Worm (Caenorhabditis elegans) whole organism, L3 larva: ENCODE data around the gene C17H12.10.

Experiments used
- R02D3.7 ChIP-seq: fragments of 150-350 bp; optimal IDR thresholded peaks from 2 replicates; lab custom pipeline; 2014; ENCODE audit warnings: missing biosample characterization, missing genetic modification characterization
- ZK546.5 ChIP-seq: sonication (generic microtip); optimal IDR thresholded peaks from 2 replicates; lab custom pipeline; 2017; ENCODE audit warnings: missing biosample characterization, missing genetic modification characterization
- aly-2 ChIP-seq: fragments of 150-350 bp; optimal IDR thresholded peaks from 2 replicates; lab custom pipeline; 2014; ENCODE audit warnings: missing biosample characterization, missing genetic modification characterization
- ama-1 ChIP-seq: fragments of 150-350 bp; optimal IDR thresholded peaks from 2 replicates; lab custom pipeline; 2018
- ceh-16 ChIP-seq: sonication (generic microtip); optimal IDR thresholded peaks from 2 replicates; lab custom pipeline; 2017; ENCODE audit warnings: missing biosample characterization, missing genetic modification characterization
- ceh-28 ChIP-seq: fragments of 150-350 bp; optimal IDR thresholded peaks from 2 replicates; lab custom pipeline; 2014; ENCODE audit warnings: missing biosample characterization, missing genetic modification reagents, missing genetic modification characterization
- ceh-82 ChIP-seq: fragments of 150-350 bp; optimal IDR thresholded peaks from 2 replicates; lab custom pipeline; 2014; ENCODE audit warnings: missing biosample characterization, missing genetic modification characterization
- ceh-9 ChIP-seq: sonication (generic microtip); optimal IDR thresholded peaks from 2 replicates; lab custom pipeline; 2018; ENCODE audit warnings: missing biosample characterization, missing genetic modification characterization
- daf-12 ChIP-seq: fragments of 150-350 bp; optimal IDR thresholded peaks from 2 replicates; lab custom pipeline; 2014; ENCODE audit warnings: missing biosample characterization, missing genetic modification reagents, missing genetic modification characterization
- egl-27 ChIP-seq: sonication (generic microtip); optimal IDR thresholded peaks from 4 replicates; lab custom pipeline; 2017; ENCODE audit warnings: missing biosample characterization, missing genetic modification reagents, missing genetic modification characterization
- egl-5 ChIP-seq: fragments of 150-350 bp; optimal IDR thresholded peaks from 2 replicates; lab custom pipeline; 2017; ENCODE audit warnings: missing biosample characterization, missing genetic modification reagents, missing genetic modification characterization, inconsistent platforms
- elt-1 ChIP-seq: fragments of 150-350 bp; optimal IDR thresholded peaks from 2 replicates; lab custom pipeline; 2014; ENCODE audit warnings: missing biosample characterization, missing genetic modification characterization
- elt-2 ChIP-seq: sonication (generic microtip); optimal IDR thresholded peaks from 2 replicates; lab custom pipeline; 2016; ENCODE audit warnings: missing genetic modification reagents, mild to moderate bottlenecking, missing genetic modification characterization, missing compliant biosample characterization
- elt-3 ChIP-seq, 3 experiments: fragments of 150-350 bp in 1 of 3; sonication (generic microtip) in 2 of 3; optimal IDR thresholded peaks; 2 replicates in 2 of 3; 4 replicates in 1 of 3; lab custom pipeline; 2014 to 2017; ENCODE audit warnings: missing biosample characterization in 3 of 3, missing genetic modification characterization in 3 of 3
- eor-1 ChIP-seq, 2 experiments: fragments of 150-350 bp; optimal IDR thresholded peaks; 2 replicates each; lab custom pipeline; 2014 to 2018; ENCODE audit warnings: missing biosample characterization in 2 of 2, missing genetic modification characterization in 2 of 2
- fkh-10 ChIP-seq: sonication (generic microtip); optimal IDR thresholded peaks from 2 replicates; lab custom pipeline; 2017; ENCODE audit warnings: missing biosample characterization, missing genetic modification reagents, missing genetic modification characterization
- fkh-2 ChIP-seq: fragments of 150-350 bp; optimal IDR thresholded peaks from 2 replicates; lab custom pipeline; 2014; ENCODE audit warnings: missing biosample characterization, missing genetic modification reagents, missing genetic modification characterization
- fos-1 ChIP-seq: fragments of 150-350 bp; optimal IDR thresholded peaks from 2 replicates; lab custom pipeline; 2014; ENCODE audit warnings: missing biosample characterization, missing genetic modification characterization
- hmg-11 ChIP-seq: sonication (generic microtip); optimal IDR thresholded peaks from 2 replicates; lab custom pipeline; 2016; ENCODE audit warnings: missing genetic modification characterization, missing compliant biosample characterization
- jun-1 ChIP-seq: fragments of 150-350 bp; optimal IDR thresholded peaks from 2 replicates; lab custom pipeline; 2014; ENCODE audit warnings: missing biosample characterization, missing genetic modification reagents, missing genetic modification characterization
- lin-15B ChIP-seq: fragments of 150-350 bp; optimal IDR thresholded peaks from 2 replicates; lab custom pipeline; 2014; ENCODE audit warnings: missing biosample characterization, missing genetic modification characterization
- lin-39 ChIP-seq: fragments of 150-350 bp; optimal IDR thresholded peaks from 2 replicates; lab custom pipeline; 2018; ENCODE audit warnings: missing biosample characterization, missing genetic modification reagents, missing genetic modification characterization
- lsy-12 ChIP-seq: sonication (generic microtip); optimal IDR thresholded peaks from 2 replicates; lab custom pipeline; 2016; ENCODE audit warnings: mild to moderate bottlenecking, missing genetic modification characterization, missing compliant biosample characterization
- mdl-1 ChIP-seq: fragments of 150-350 bp; optimal IDR thresholded peaks from 2 replicates; lab custom pipeline; 2014; ENCODE audit warnings: missing biosample characterization, missing genetic modification characterization
- mml-1 ChIP-seq: fragments of 150-350 bp; sonication (generic microtip); optimal IDR thresholded peaks from 3 replicates; lab custom pipeline; 2014; ENCODE audit warnings: missing biosample characterization, missing genetic modification characterization
- nfya-1 ChIP-seq: sonication (generic microtip); optimal IDR thresholded peaks from 2 replicates; lab custom pipeline; 2017; ENCODE audit warnings: missing genetic modification characterization, mild to moderate bottlenecking, missing compliant biosample characterization, antibody characterized with exemption, moderate library complexity; ENCODE audit not compliant: insufficient read depth
- nhr-11 ChIP-seq: fragments of 150-350 bp; optimal IDR thresholded peaks from 2 replicates; lab custom pipeline; 2014; ENCODE audit warnings: missing biosample characterization, missing genetic modification characterization
- nhr-12 ChIP-seq: fragments of 150-350 bp; optimal IDR thresholded peaks from 2 replicates; lab custom pipeline; 2014; ENCODE audit warnings: missing biosample characterization, missing genetic modification characterization
- nhr-23 ChIP-seq: fragments of 150-350 bp; optimal IDR thresholded peaks from 2 replicates; lab custom pipeline; 2014; ENCODE audit warnings: missing biosample characterization, missing genetic modification reagents, missing genetic modification characterization
- nhr-237 ChIP-seq: fragments of 150-350 bp; optimal IDR thresholded peaks from 2 replicates; lab custom pipeline; 2014; ENCODE audit warnings: missing biosample characterization, missing genetic modification characterization
- nhr-25 ChIP-seq: sonication (generic microtip); optimal IDR thresholded peaks from 2 replicates; lab custom pipeline; 2017; ENCODE audit warnings: missing biosample characterization, missing genetic modification characterization
- nhr-28 ChIP-seq: fragments of 150-350 bp; optimal IDR thresholded peaks from 2 replicates; lab custom pipeline; 2014; ENCODE audit warnings: missing biosample characterization, missing genetic modification characterization
- nhr-43 ChIP-seq: sonication (generic microtip); optimal IDR thresholded peaks from 2 replicates; lab custom pipeline; 2016; ENCODE audit warnings: mild to moderate bottlenecking, missing genetic modification characterization, missing compliant biosample characterization; ENCODE audit not compliant: poor library complexity, severe bottlenecking
- nhr-67 ChIP-seq: fragments of 150-350 bp; optimal IDR thresholded peaks from 2 replicates; lab custom pipeline; 2014; ENCODE audit warnings: missing biosample characterization, missing genetic modification characterization
- nhr-76 ChIP-seq: fragments of 150-350 bp; sonication (generic microtip); optimal IDR thresholded peaks from 5 replicates; lab custom pipeline; 2014; ENCODE audit warnings: missing biosample characterization, missing genetic modification characterization
- nhr-77 ChIP-seq: fragments of 150-350 bp; optimal IDR thresholded peaks from 2 replicates; lab custom pipeline; 2014; ENCODE audit warnings: missing biosample characterization, missing genetic modification characterization
- pha-4 ChIP-seq: fragments of 150-350 bp; optimal IDR thresholded peaks from 2 replicates; lab custom pipeline; 2014; ENCODE audit warnings: missing biosample characterization, missing genetic modification reagents, missing genetic modification characterization
- pqm-1 ChIP-seq: fragments of 150-350 bp; optimal IDR thresholded peaks from 2 replicates; lab custom pipeline; 2017; ENCODE audit warnings: missing biosample characterization, missing genetic modification characterization, inconsistent platforms
- sea-2 ChIP-seq: fragments of 150-350 bp; sonication (generic microtip); optimal IDR thresholded peaks from 4 replicates; lab custom pipeline; 2014; ENCODE audit warnings: missing biosample characterization, missing genetic modification reagents, missing genetic modification characterization
- skn-1 ChIP-seq: fragments of 150-350 bp; optimal IDR thresholded peaks from 2 replicates; lab custom pipeline; 2014; ENCODE audit warnings: missing biosample characterization, missing genetic modification characterization
- snpc-4 ChIP-seq: fragments of 150-350 bp; optimal IDR thresholded peaks from 2 replicates; lab custom pipeline; 2014; ENCODE audit warnings: missing biosample characterization, missing genetic modification characterization
- tbx-2 ChIP-seq: sonication (generic microtip); optimal IDR thresholded peaks from 2 replicates; lab custom pipeline; 2016; ENCODE audit warnings: mild to moderate bottlenecking, missing genetic modification characterization, missing compliant biosample characterization
- unc-39 ChIP-seq: sonication (generic microtip); optimal IDR thresholded peaks from 4 replicates; lab custom pipeline; 2017; ENCODE audit warnings: missing biosample characterization, missing genetic modification characterization
- unc-62 ChIP-seq: fragments of 150-350 bp; sonication (generic microtip); optimal IDR thresholded peaks from 4 replicates; lab custom pipeline; 2014; ENCODE audit warnings: missing biosample characterization, missing genetic modification reagents, missing genetic modification characterization
- zag-1 ChIP-seq: fragments of 150-350 bp; optimal IDR thresholded peaks from 2 replicates; lab custom pipeline; 2014; ENCODE audit warnings: missing biosample characterization, missing genetic modification characterization
- ztf-11 ChIP-seq: fragments of 150-350 bp; optimal IDR thresholded peaks from 2 replicates; lab custom pipeline; 2014; ENCODE audit warnings: missing biosample characterization, missing genetic modification characterization
- ztf-4 ChIP-seq: fragments of 150-350 bp; optimal IDR thresholded peaks from 2 replicates; lab custom pipeline; 2014; ENCODE audit warnings: missing biosample characterization, missing genetic modification characterization

C17H12.10 gene

ce11 chrIV:6785873-6786272, 20.7 kb upstream of the C17H12.10 start (continued):
- peak; percentile 52 for TF ChIP-seq lin-15B
- peak; percentile 63 for TF ChIP-seq lin-39

ce11 chrIV:6789950-6790349, 16.6 kb upstream of the C17H12.10 start:
- TF ChIP-seq hmg-11 (tag; lab: Kevin White, UChicago): no peak
- TF ChIP-seq nhr-28 (tag; lab: Kevin White, UChicago): no peak
- no peak for TF ChIP-seq eor-1 (tag; optimal IDR thresholded peaks at IDR 0.05; lab: Kevin White, UChicago)
- TF ChIP-seq elt-3 (tag; optimal IDR thresholded peaks at IDR 0.05; lab: Kevin White, UChicago): no peak
- TF ChIP-seq fos-1 (tag; lab: Kevin White, UChicago): no peak

- TF ChIP-seq hmg-11 (tag; lab: Kevin White, UChicago) (peak; percentile 89), nhr-77 (peak; percentile 90), unc-39 (tag; lab: Kevin White, UChicago) (no peak), ZK546.5 (no peak), ceh-28 (tag; lab: Kevin White, UChicago) (peak; percentile 88), fkh-2 (no peak), zag-1 (tag; lab: Kevin White, UChicago) (no peak), ztf-11 (tag; lab: Kevin White, UChicago) (no peak), R02D3.7 (tag; lab: Kevin White, UChicago) (peak; percentile 70), nhr-237 (no peak), ceh-16 (tag; lab: Kevin White, UChicago) (peak; percentile 40), pha-4 (tag; lab: Kevin White, UChicago) (peak; percentile 99), eor-1 (tag; optimal IDR thresholded peaks at IDR 0.05; lab: Kevin White, UChicago) (no peak), nhr-67 (no peak), lin-15B (peak; percentile 100), fos-1 (tag; lab: Kevin White, UChicago) (peak; percentile 5), aly-2 (tag; lab: Kevin White, UChicago) (no peak), tbx-2 (tag; lab: Kevin White, UChicago) (peak; percentile 70), lin-39 (peak; percentile 98), lsy-12 (tag; lab: Kevin White, UChicago) (peak; percentile 83), ama-1 (peak; percentile 36), fkh-10 (GFP tag; lab: Kevin White, UChicago) (peak; percentile 40), mdl-1 (tag; lab: Kevin White, UChicago) (no peak), nhr-11 (tag; lab: Kevin White, UChicago) (peak; percentile 58), nfya-1 (tag; lab: Kevin White, UChicago) (peak; percentile 97), nhr-28 (tag; lab: Kevin White, UChicago) (no peak), egl-27 (tag; lab: Kevin White, UChicago) (peak; percentile 60), elt-3 (tag; optimal IDR thresholded peaks at IDR 0.05; lab: Kevin White, UChicago) (peak in 2 of 3 experiments; percentile 41 to 59), sea-2 (GFP tag; lab: Kevin White, UChicago) (peak; percentile 41), nhr-12 (tag; lab: Kevin White, UChicago) (no peak), ztf-4 (tag; lab: Kevin White, UChicago) (no peak), egl-5 (tag; lab: Kevin White, UChicago) (peak; percentile 98), elt-1 (tag; lab: Kevin White, UChicago) (peak; percentile 66), ceh-9 (tag; lab: Kevin White, UChicago) (no peak), mml-1 (tag; lab: Kevin White, UChicago) (no peak), unc-62 (GFP tag; lab: Kevin White, UChicago) (peak; percentile 76), jun-1 (tag; lab: Kevin White, UChicago) (peak; percentile 75), nhr-25 (tag; lab: Kevin White, UChicago) (peak; percentile 98), pqm-1 (tag; lab: Kevin White, UChicago) (peak; percentile 77), nhr-23 (peak; percentile 97), nhr-43 (tag; lab: Kevin White, UChicago) (peak; percentile 66), ceh-82 (peak; percentile 31), snpc-4 (tag; lab: Kevin White, UChicago) (peak; percentile 92), daf-12 (no peak), nhr-76 (tag; lab: Kevin White, UChicago) (peak; percentile 58), skn-1 (tag; lab: Kevin White, UChicago) (peak; percentile 82), elt-2 (tag; lab: Kevin White, UChicago) (peak; percentile 74)
Measured at ce11 chrIV:6790438-6791124, 16.0 kb upstream of the C17H12.10 start, which contains the start of the genes C17H12.2 and vha-8. TSS of gene C17H12.2 (minus strand) at chrIV:6790488. TSS of gene vha-8 (plus strand) at chrIV:6791074.
